Fruit fly (Drosophila melanogaster) whole organism, embryonic: ENCODE results near the gene CG42488.

Experiments
- Adf1 ChIP-seq: fragments of 200-800 bp; sonication (Bioruptor generic); IDR thresholded peaks from 2 replicates; pipeline ENCODE4 v1.3.6; 2022; ENCODE audit warnings: missing biosample characterization, missing genetic modification characterization
- Aef1 ChIP-seq: fragments of 200-800 bp; sonication (Bioruptor generic); IDR thresholded peaks from 3 replicates; pipeline ENCODE4 v1.3.6; 2022; ENCODE audit warnings: missing biosample characterization, missing genetic modification characterization
- B-H1 ChIP-seq: fragments of 200-800 bp; sonication (Bioruptor generic); IDR thresholded peaks from 3 replicates; pipeline ENCODE4 v1.3.6; 2022; ENCODE audit warnings: missing biosample characterization, missing genetic modification characterization
- C15 ChIP-seq: fragments of 200-800 bp; sonication (Bioruptor generic); IDR thresholded peaks from 3 replicates; pipeline ENCODE4 v1.3.6; 2022; ENCODE audit warnings: missing biosample characterization, missing genetic modification characterization
- CG10959 ChIP-seq: fragments of 200-800 bp; sonication (Bioruptor generic); IDR thresholded peaks from 2 replicates; pipeline ENCODE4 v1.3.6; 2022; ENCODE audit warnings: missing biosample characterization, missing genetic modification characterization
- CG12104 ChIP-seq: fragments of 200-800 bp; sonication (Bioruptor generic); optimal IDR thresholded peaks from 3 replicates; lab custom pipeline; 2016; ENCODE audit warnings: missing biosample characterization, missing genetic modification characterization
- CG13287 ChIP-seq: fragments of 200-800 bp; sonication (Bioruptor generic); IDR thresholded peaks from 2 replicates; pipeline ENCODE4 v1.3.6; 2022; ENCODE audit warnings: missing biosample characterization, missing genetic modification characterization; ENCODE audit not compliant: partially characterized antibody
- CG14667 ChIP-seq: fragments of 200-800 bp; sonication (Bioruptor generic); IDR thresholded peaks from 2 replicates; pipeline ENCODE4 v1.3.6; 2022; ENCODE audit warnings: missing biosample characterization, missing genetic modification characterization
- CG1529 ChIP-seq: fragments of 200-800 bp; sonication (Bioruptor generic); optimal IDR thresholded peaks from 3 replicates; lab custom pipeline; 2018; ENCODE audit warnings: missing biosample characterization, missing genetic modification characterization
- CG16863 ChIP-seq: fragments of 200-800 bp; sonication (Bioruptor generic); optimal IDR thresholded peaks from 3 replicates; lab custom pipeline; 2016; ENCODE audit warnings: missing biosample characterization, missing genetic modification characterization
- CG17359 ChIP-seq: fragments of 200-800 bp; sonication (Bioruptor generic); optimal IDR thresholded peaks from 3 replicates; lab custom pipeline; 2018; ENCODE audit warnings: missing biosample characterization, mild to moderate bottlenecking, missing genetic modification characterization, moderate library complexity
- CG17829 ChIP-seq: fragments of 200-800 bp; optimal IDR thresholded peaks from 2 replicates; lab custom pipeline; 2019; ENCODE audit warnings: missing biosample characterization, mild to moderate bottlenecking, missing genetic modification characterization, moderate library complexity
- CG2116 ChIP-seq: fragments of 200-800 bp; sonication (Bioruptor generic); optimal IDR thresholded peaks from 3 replicates; lab custom pipeline; 2018; ENCODE audit warnings: missing biosample characterization, mild to moderate bottlenecking, missing genetic modification characterization
- CG2120 ChIP-seq: fragments of 200-800 bp; sonication (Bioruptor generic); optimal IDR thresholded peaks from 3 replicates; lab custom pipeline; 2016; ENCODE audit warnings: missing biosample characterization, missing genetic modification characterization
- CG31441 ChIP-seq: fragments of 200-800 bp; sonication (Bioruptor generic); IDR thresholded peaks from 2 replicates; pipeline ENCODE4 v1.3.6; 2022; ENCODE audit warnings: missing biosample characterization, missing genetic modification characterization
- CG3407 ChIP-seq: fragments of 200-800 bp; sonication (Bioruptor generic); optimal IDR thresholded peaks from 2 replicates; lab custom pipeline; 2018; ENCODE audit warnings: missing biosample characterization, mild to moderate bottlenecking, missing genetic modification characterization
- CG3838 ChIP-seq: fragments of 200-800 bp; sonication (Bioruptor generic); optimal IDR thresholded peaks from 3 replicates; lab custom pipeline; 2016; ENCODE audit warnings: missing biosample characterization, missing genetic modification characterization
- CG5245 ChIP-seq: fragments of 200-800 bp; sonication (Bioruptor generic); optimal IDR thresholded peaks from 3 replicates; lab custom pipeline; 2016; ENCODE audit warnings: missing biosample characterization, missing genetic modification characterization
- CG5953 ChIP-seq: fragments of 200-800 bp; sonication (Bioruptor generic); IDR thresholded peaks from 2 replicates; pipeline ENCODE4 v1.3.6; 2022; ENCODE audit warnings: missing biosample characterization, missing genetic modification characterization
- CG6765 ChIP-seq: fragments of 200-800 bp; sonication (Bioruptor generic); optimal IDR thresholded peaks from 3 replicates; lab custom pipeline; 2017; ENCODE audit warnings: missing biosample characterization, mild to moderate bottlenecking, missing genetic modification characterization
- CG7372 ChIP-seq: fragments of 200-800 bp; sonication (Bioruptor generic); IDR thresholded peaks from 2 replicates; pipeline ENCODE4 v1.3.6; 2022; ENCODE audit warnings: missing biosample characterization, missing genetic modification characterization
- CG8281 ChIP-seq: fragments of 200-800 bp; sonication (Bioruptor generic); optimal IDR thresholded peaks from 2 replicates; lab custom pipeline; 2018; ENCODE audit warnings: missing biosample characterization, mild to moderate bottlenecking, missing genetic modification characterization, moderate library complexity
- D ChIP-seq, 2 experiments: fragments of 200-800 bp in 1 of 2; fragments of >200 bp in 1 of 2; sonication (Bioruptor generic) in 1 of 2; optimal IDR thresholded peaks; 2 replicates in 1 of 2; 3 replicates in 1 of 2; lab custom pipeline; 2017; ENCODE audit warnings: mild to moderate bottlenecking in 1 of 2, missing biosample characterization in 1 of 2, missing genetic modification characterization in 1 of 2, missing genetic modification reagents in 1 of 2
- D19A ChIP-seq: fragments of 200-800 bp; optimal IDR thresholded peaks from 3 replicates; lab custom pipeline; 2019; ENCODE audit warnings: missing biosample characterization, mild to moderate bottlenecking, missing genetic modification characterization, moderate library complexity
- Drgx ChIP-seq: fragments of 200-800 bp; sonication (Bioruptor generic); IDR thresholded peaks from 2 replicates; pipeline ENCODE4 v1.3.6; 2022; ENCODE audit warnings: missing biosample characterization, missing genetic modification characterization
- GATAe ChIP-seq: fragments of 200-800 bp; sonication (Bioruptor generic); conservative IDR thresholded peaks from 2 replicates; pipeline ENCODE4 v1.3.6; 2022; ENCODE audit warnings: missing biosample characterization, missing genetic modification characterization
- Hand ChIP-seq: fragments of 200-800 bp; sonication (Bioruptor generic); optimal IDR thresholded peaks from 2 replicates; lab custom pipeline; 2017; ENCODE audit warnings: mild to moderate bottlenecking, missing biosample characterization, missing genetic modification reagents, missing genetic modification characterization
- MESR4 ChIP-seq: fragments of 200-800 bp; sonication (Bioruptor generic); optimal IDR thresholded peaks from 2 replicates; lab custom pipeline; 2018; ENCODE audit warnings: missing biosample characterization, mild to moderate bottlenecking, missing genetic modification characterization, moderate library complexity
- Nf-YA ChIP-seq: fragments of 200-800 bp; sonication (Bioruptor generic); IDR thresholded peaks from 2 replicates; pipeline ENCODE4 v1.3.6; 2022; ENCODE audit warnings: missing biosample characterization, missing genetic modification characterization
- Nf-YB ChIP-seq: fragments of 200-800 bp; sonication (Bioruptor generic); optimal IDR thresholded peaks from 3 replicates; lab custom pipeline; 2019; ENCODE audit warnings: missing biosample characterization, mild to moderate bottlenecking, missing genetic modification characterization, moderate library complexity
- Xbp1 ChIP-seq: fragments of 200-800 bp; sonication (Bioruptor generic); optimal IDR thresholded peaks from 3 replicates; lab custom pipeline; 2016; ENCODE audit warnings: missing biosample characterization, mild to moderate bottlenecking, missing genetic modification characterization
- YL-1 ChIP-seq: fragments of 200-800 bp; sonication (Bioruptor generic); optimal IDR thresholded peaks from 3 replicates; lab custom pipeline; 2017; ENCODE audit warnings: missing biosample characterization, mild to moderate bottlenecking, missing genetic modification characterization
- bsh ChIP-seq, 2 experiments: fragments of 200-800 bp; sonication (Bioruptor generic); optimal IDR thresholded peaks; 2 replicates each; lab custom pipeline; 2017 to 2018; ENCODE audit warnings: mild to moderate bottlenecking in 2 of 2, missing biosample characterization in 2 of 2, missing genetic modification characterization in 2 of 2, moderate library complexity in 1 of 2
- croc ChIP-seq: fragments of 200-800 bp; sonication (Bioruptor generic); conservative IDR thresholded peaks from 3 replicates; pipeline ENCODE4 v1.3.6; 2022; ENCODE audit warnings: missing biosample characterization, missing genetic modification characterization
- dmrt99B ChIP-seq: fragments of 200-800 bp; sonication (Bioruptor generic); optimal IDR thresholded peaks from 2 replicates; lab custom pipeline; 2018; ENCODE audit warnings: missing biosample characterization, mild to moderate bottlenecking, missing genetic modification characterization, moderate library complexity
- eve ChIP-seq, 2 experiments: fragments of >200 bp; optimal IDR thresholded peaks; 2 replicates each; lab custom pipeline; 2017; ENCODE audit warnings: missing biosample characterization in 2 of 2, missing genetic modification characterization in 2 of 2
- fd3F ChIP-seq: fragments of 200-800 bp; sonication (Bioruptor generic); optimal IDR thresholded peaks from 2 replicates; lab custom pipeline; 2018; ENCODE audit warnings: missing biosample characterization, mild to moderate bottlenecking, missing genetic modification characterization, moderate library complexity
- gcm ChIP-seq: fragments of 200-800 bp; sonication (Bioruptor generic); optimal IDR thresholded peaks from 2 replicates; lab custom pipeline; 2019; ENCODE audit warnings: missing biosample characterization, mild to moderate bottlenecking, missing genetic modification characterization, moderate library complexity
- grn ChIP-seq: fragments of 200-800 bp; sonication (Bioruptor generic); optimal IDR thresholded peaks from 3 replicates; lab custom pipeline; 2017; ENCODE audit warnings: missing biosample characterization, missing genetic modification characterization
- ken ChIP-seq: fragments of 200-800 bp; sonication (Bioruptor generic); IDR thresholded peaks from 3 replicates; pipeline ENCODE4 v1.3.6; 2022; ENCODE audit warnings: missing biosample characterization, missing genetic modification characterization
- knrl ChIP-seq: fragments of 200-800 bp; sonication (Bioruptor generic); IDR thresholded peaks from 3 replicates; pipeline ENCODE4 v1.3.6; 2022; ENCODE audit warnings: missing biosample characterization, missing genetic modification characterization; ENCODE audit not compliant: partially characterized antibody
- lbe ChIP-seq: fragments of 200-800 bp; sonication (Bioruptor generic); optimal IDR thresholded peaks from 2 replicates; lab custom pipeline; 2016; ENCODE audit warnings: missing biosample characterization, mild to moderate bottlenecking, missing genetic modification characterization
- odd ChIP-seq: fragments of 200-800 bp; sonication (Bioruptor generic); optimal IDR thresholded peaks from 2 replicates; lab custom pipeline; 2017; ENCODE audit warnings: missing biosample characterization, mild to moderate bottlenecking, missing genetic modification characterization
- peb ChIP-seq: fragments of 200-800 bp; sonication (Bioruptor generic); IDR thresholded peaks from 2 replicates; pipeline ENCODE4 v1.3.6; 2022; ENCODE audit warnings: missing biosample characterization, missing genetic modification characterization
- row ChIP-seq: fragments of 200-800 bp; sonication (Bioruptor generic); IDR thresholded peaks from 3 replicates; pipeline ENCODE4 v1.3.6; 2022; ENCODE audit warnings: missing biosample characterization, missing genetic modification characterization
- sens-2 ChIP-seq: fragments of 200-800 bp; sonication (Bioruptor generic); IDR thresholded peaks from 2 replicates; pipeline ENCODE4 v1.3.6; 2022; ENCODE audit warnings: missing biosample characterization, missing genetic modification characterization
- stc ChIP-seq: fragments of 200-800 bp; sonication (Bioruptor generic); IDR thresholded peaks from 2 replicates; pipeline ENCODE4 v1.3.6; 2022; ENCODE audit warnings: missing biosample characterization, missing genetic modification characterization
- ttk ChIP-seq: fragments of 200-800 bp; sonication (Bioruptor generic); IDR thresholded peaks from 2 replicates; pipeline ENCODE4 v2.1.2; 2022; ENCODE audit warnings: missing biosample characterization, missing genetic modification characterization
- tx ChIP-seq: fragments of 200-800 bp; sonication (Bioruptor generic); optimal IDR thresholded peaks from 2 replicates; lab custom pipeline; 2016; ENCODE audit warnings: missing biosample characterization, missing genetic modification characterization
- zen2 ChIP-seq: fragments of 200-800 bp; sonication (Bioruptor generic); IDR thresholded peaks from 3 replicates; pipeline ENCODE4 v1.3.6; 2022; ENCODE audit warnings: missing biosample characterization, missing genetic modification characterization; ENCODE audit not compliant: partially characterized antibody

Gene CG42488

dm6 chr3R:25461666-25462065 is 21.2 kb upstream of the CG42488 start:
- no peak for TF ChIP-seq CG2120 (GFP tag; lab: Kevin White, UChicago)
- no peak for TF ChIP-seq CG6765
- TF ChIP-seq tx: no peak
- no peak for TF ChIP-seq CG2116 (GFP tag; lab: Kevin White, UChicago)
- TF ChIP-seq lbe (GFP tag; lab: Kevin White, UChicago): peak; percentile 18
- no peak for TF ChIP-seq Hand (GFP tag; lab: Kevin White, UChicago)
- peak; percentile 60 for TF ChIP-seq Drgx (GFP tag; lab: Robert Waterston, UW)
- no peak for TF ChIP-seq gcm (GFP tag; lab: Kevin White, UChicago)
- peak; percentile 54 for TF ChIP-seq D19A (tag; lab: Kevin White, UChicago)
- no peak for TF ChIP-seq CG17829 (tag; lab: Kevin White, UChicago)
- no peak for TF ChIP-seq C15
- TF ChIP-seq Nf-YA (GFP tag; lab: Robert Waterston, UW): no peak
- TF ChIP-seq Adf1 (GFP tag; lab: Robert Waterston, UW): no peak
- TF ChIP-seq Aef1: no peak
- TF ChIP-seq CG3838 (GFP tag; lab: Kevin White, UChicago): no peak
- TF ChIP-seq bsh (GFP tag; optimal IDR thresholded peaks at IDR 0.05; lab: Kevin White, UChicago): peak in 1 of 2 experiments; percentile 26
- no peak for TF ChIP-seq CG13287 (GFP tag; lab: Robert Waterston, UW)
- no peak for TF ChIP-seq CG8281
- no peak for TF ChIP-seq CG5245 (GFP tag; lab: Kevin White, UChicago)

dm6 chr3R:25462642-25463317 is 20.1 kb upstream of the CG42488 start:
- TF ChIP-seq CG5953 (GFP tag; lab: Robert Waterston, UW): no peak
- no peak for TF ChIP-seq CG1529 (GFP tag; lab: Kevin White, UChicago)
- TF ChIP-seq MESR4: no peak
- no peak for TF ChIP-seq CG10959 (GFP tag; lab: Robert Waterston, UW)
- no peak for TF ChIP-seq peb
- TF ChIP-seq CG17359 (tag; lab: Kevin White, UChicago): peak; percentile 56
- TF ChIP-seq CG31441 (GFP tag; lab: Robert Waterston, UW): peak; percentile 48; the same call in 1 of the 2 replicates
- TF ChIP-seq CG16863 (GFP tag; lab: Kevin White, UChicago): no peak
- no peak for TF ChIP-seq ken (GFP tag; lab: Robert Waterston, UW)
- no peak for TF ChIP-seq CG14667 (GFP tag; lab: Robert Waterston, UW)
- TF ChIP-seq B-H1 (GFP tag; lab: Robert Waterston, UW): peak; percentile 29; the same call in 1 of the 3 replicates
- no peak for TF ChIP-seq D (optimal IDR thresholded peaks at IDR 0.05; lab: Kevin White, UChicago)
- TF ChIP-seq D (GFP tag; optimal IDR thresholded peaks at IDR 0.05; lab: Kevin White, UChicago): no peak
- TF ChIP-seq CG7372: peak; percentile 70
- TF ChIP-seq knrl (GFP tag; lab: Robert Waterston, UW): no peak
- no peak for TF ChIP-seq zen2 (GFP tag; lab: Robert Waterston, UW)
- TF ChIP-seq Nf-YB (GFP tag; lab: Kevin White, UChicago): no peak
- peak; percentile 55 for TF ChIP-seq CG12104 (GFP tag; lab: Kevin White, UChicago)
- TF ChIP-seq YL-1: no peak
- no peak for TF ChIP-seq CG3407 (GFP tag; lab: Kevin White, UChicago)
- peak; percentile 33 for TF ChIP-seq fd3F
- TF ChIP-seq eve (GFP tag; optimal IDR thresholded peaks at IDR 0.05; lab: Kevin White, UChicago): peak in 1 of 2 experiments; percentile 53
- no peak for TF ChIP-seq odd (GFP tag; lab: Kevin White, UChicago)
- TF ChIP-seq dmrt99B (tag; lab: Kevin White, UChicago): peak; percentile 60
- 0 out of 2 replicates have a peak, but pooled peaks have one; percentile 18 for TF ChIP-seq GATAe (GFP tag; lab: Robert Waterston, UW)
- TF ChIP-seq Xbp1 (GFP tag; lab: Kevin White, UChicago): peak; percentile 21
- TF ChIP-seq croc (GFP tag; lab: Robert Waterston, UW): no peak
- peak; percentile 75 for TF ChIP-seq grn (GFP tag; lab: Kevin White, UChicago)
- no peak for TF ChIP-seq ttk (GFP tag; lab: Robert Waterston, UW)
- peak; percentile 79 for TF ChIP-seq stc
- TF ChIP-seq sens-2 (GFP tag; lab: Robert Waterston, UW): no peak
- TF ChIP-seq row (GFP tag; lab: Robert Waterston, UW): peak; percentile 73
